Worm (Caenorhabditis elegans) whole organism, L3 larva: ENCODE measurements around the gene sri-53.

Source experiments
- mml-1 ChIP-seq: fragments of 150-350 bp; sonication (generic microtip); optimal IDR thresholded peaks from 3 replicates; lab custom pipeline; 2014; ENCODE audit warnings: missing biosample characterization, missing genetic modification characterization
- nhr-28 ChIP-seq: fragments of 150-350 bp; optimal IDR thresholded peaks from 2 replicates; lab custom pipeline; 2014; ENCODE audit warnings: missing biosample characterization, missing genetic modification characterization
- unc-62 ChIP-seq: fragments of 150-350 bp; sonication (generic microtip); optimal IDR thresholded peaks from 4 replicates; lab custom pipeline; 2014; ENCODE audit warnings: missing biosample characterization, missing genetic modification reagents, missing genetic modification characterization

DNA sequence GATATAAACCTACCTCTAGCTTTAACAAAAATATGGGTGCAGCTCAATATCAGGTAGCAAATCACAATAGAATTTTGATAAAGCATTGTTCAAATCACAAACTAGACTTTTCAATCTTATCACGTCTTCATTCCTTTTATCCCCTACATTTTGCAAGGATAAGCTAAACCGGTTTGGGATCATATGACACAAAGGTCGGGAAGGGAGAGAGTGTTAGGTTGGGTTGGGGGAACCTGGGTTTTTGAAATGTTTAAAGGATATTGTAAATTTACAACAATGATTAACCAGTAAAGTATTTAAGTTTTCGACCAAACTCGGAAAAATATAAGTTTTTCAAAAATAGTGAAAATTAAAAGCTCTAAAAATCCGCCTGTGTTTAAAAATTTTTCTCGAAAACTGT is 41.7 kb upstream of the sri-53 start, which contains the start of gene C17F4.12:
- TF ChIP-seq nhr-28 (no peak), unc-62 (GFP tag; lab: Kevin White, UChicago) (no peak), mml-1 (tag; lab: Kevin White, UChicago) (no peak)
